Fruit fly (Drosophila melanogaster) whole organism, wandering third instar larva: Measurements from ENCODE around the gene Fas3.

Source experiments
- CrebA ChIP-seq: fragments of 200-800 bp; sonication (Bioruptor generic); optimal IDR thresholded peaks from 2 replicates; lab custom pipeline; 2016; ENCODE audit warnings: missing biosample characterization, mild to moderate bottlenecking, missing genetic modification characterization, borderline replicate concordance
- Dfd ChIP-seq: fragments of >200 bp; optimal IDR thresholded peaks from 2 replicates; lab custom pipeline; 2017; ENCODE audit warnings: missing biosample characterization, missing genetic modification characterization
- Dif ChIP-seq: fragments of 200-275, 200-300 bp; sonication (Bioruptor generic); optimal IDR thresholded peaks from 2 replicates; lab custom pipeline; 2018; ENCODE audit warnings: missing biosample characterization, missing genetic modification characterization; ENCODE audit not compliant: partially characterized antibody
- GATAd ChIP-seq: sonication (Bioruptor generic); optimal IDR thresholded peaks from 2 replicates; lab custom pipeline; 2016; ENCODE audit warnings: missing biosample characterization, missing genetic modification characterization
- HLH106 ChIP-seq: fragments of 200-800 bp; optimal IDR thresholded peaks from 3 replicates; lab custom pipeline; 2019; ENCODE audit warnings: missing biosample characterization, mild to moderate bottlenecking, missing genetic modification characterization, moderate library complexity
- Hnf4 ChIP-seq: fragments of 200-800 bp; sonication (Bioruptor generic); optimal IDR thresholded peaks from 2 replicates; lab custom pipeline; 2016; ENCODE audit warnings: missing biosample characterization, mild to moderate bottlenecking, missing genetic modification characterization
- Hr78 ChIP-seq: fragments of >200 bp; optimal IDR thresholded peaks from 2 replicates; lab custom pipeline; 2017; ENCODE audit warnings: missing biosample characterization, missing genetic modification characterization
- Hr83 ChIP-seq: fragments of 200-300 bp; sonication (Bioruptor generic); optimal IDR thresholded peaks from 2 replicates; lab custom pipeline; 2016; ENCODE audit warnings: missing biosample characterization, mild to moderate bottlenecking, missing genetic modification characterization, moderate library complexity; ENCODE audit not compliant: poor library complexity, severe bottlenecking
- Jra ChIP-seq: sonication (Bioruptor generic); optimal IDR thresholded peaks from 2 replicates; lab custom pipeline; 2016; ENCODE audit warnings: missing biosample characterization, missing genetic modification characterization
- Myc ChIP-seq: fragments of >200 bp; optimal IDR thresholded peaks from 2 replicates; lab custom pipeline; 2017
- N ChIP-seq: fragments of >200 bp; optimal IDR thresholded peaks from 2 replicates; lab custom pipeline; 2018; ENCODE audit warnings: missing biosample characterization, missing external identifiers, missing genetic modification characterization
- OdsH ChIP-seq: fragments of 200-800 bp; sonication (Bioruptor generic); optimal IDR thresholded peaks from 2 replicates; lab custom pipeline; 2016; ENCODE audit warnings: missing biosample characterization, mild to moderate bottlenecking, missing genetic modification characterization
- Rel ChIP-seq, 2 experiments: fragments of 200-800 bp; sonication (Bioruptor generic) in 1 of 2; optimal IDR thresholded peaks; 2 replicates in 1 of 2; 3 replicates in 1 of 2; lab custom pipeline; 2016 to 2019; ENCODE audit warnings: mild to moderate bottlenecking in 2 of 2, missing biosample characterization in 2 of 2, missing genetic modification characterization in 2 of 2, moderate library complexity in 1 of 2
- Sp1 ChIP-seq: fragments of 200-800 bp; sonication (Bioruptor generic); optimal IDR thresholded peaks from 3 replicates; lab custom pipeline; 2019; ENCODE audit warnings: missing biosample characterization, mild to moderate bottlenecking, missing genetic modification characterization, moderate library complexity
- br ChIP-seq: fragments of 200-800 bp; sonication (Bioruptor generic); optimal IDR thresholded peaks from 2 replicates; lab custom pipeline; 2016; ENCODE audit warnings: missing biosample characterization, missing genetic modification characterization
- brk ChIP-seq: fragments of 200-800 bp; sonication (Bioruptor generic); optimal IDR thresholded peaks from 2 replicates; lab custom pipeline; 2016; ENCODE audit warnings: missing biosample characterization, mild to moderate bottlenecking, missing genetic modification characterization
- dl ChIP-seq, 2 experiments: fragments of 175-275, 200-275 bp in 1 of 2; fragments of 200-275 bp in 1 of 2; sonication (Bioruptor generic); optimal IDR thresholded peaks; lab custom pipeline; 2018; ENCODE audit warnings: mild to moderate bottlenecking in 2 of 2, missing biosample characterization in 2 of 2, missing genetic modification characterization in 2 of 2, moderate library complexity in 2 of 2; ENCODE audit not compliant: partially characterized antibody in 2 of 2, insufficient read depth in 1 of 2
- dmrt93B ChIP-seq: fragments of 200-800 bp; sonication (Bioruptor generic); optimal IDR thresholded peaks from 2 replicates; lab custom pipeline; 2018; ENCODE audit warnings: missing biosample characterization, mild to moderate bottlenecking, missing genetic modification characterization
- ey ChIP-seq: fragments of 200-800 bp; sonication (Bioruptor generic); optimal IDR thresholded peaks from 2 replicates; lab custom pipeline; 2016; ENCODE audit warnings: missing biosample characterization, missing genetic modification characterization
- foxo ChIP-seq, 2 experiments: fragments of 200-800 bp; sonication (Bioruptor generic); optimal IDR thresholded peaks; 2 replicates in 1 of 2; 3 replicates in 1 of 2; lab custom pipeline; 2016 to 2017; ENCODE audit warnings: missing biosample characterization in 2 of 2, missing genetic modification characterization in 2 of 2
- fru ChIP-seq: fragments of 200-800 bp; sonication (Bioruptor generic); optimal IDR thresholded peaks from 3 replicates; lab custom pipeline; 2016; ENCODE audit warnings: missing biosample characterization, mild to moderate bottlenecking, missing genetic modification characterization
- h ChIP-seq: fragments of 200-800 bp; sonication (Bioruptor generic); optimal IDR thresholded peaks from 3 replicates; lab custom pipeline; 2016; ENCODE audit warnings: missing biosample characterization, mild to moderate bottlenecking, missing genetic modification characterization
- jim ChIP-seq: fragments of 175-275, 200-325 bp; sonication (Bioruptor generic); optimal IDR thresholded peaks from 2 replicates; lab custom pipeline; 2016; ENCODE audit warnings: missing biosample characterization, mild to moderate bottlenecking, missing genetic modification characterization
- lola ChIP-seq: fragments of >200 bp; optimal IDR thresholded peaks from 2 replicates; lab custom pipeline; 2017; ENCODE audit warnings: missing biosample characterization, missing genetic modification characterization
- pan ChIP-seq: fragments of >200 bp; optimal IDR thresholded peaks from 2 replicates; lab custom pipeline; 2017
- psq ChIP-seq: fragments of 200-800 bp; sonication (Bioruptor generic); optimal IDR thresholded peaks from 3 replicates; lab custom pipeline; 2017; ENCODE audit warnings: missing biosample characterization, mild to moderate bottlenecking, missing genetic modification characterization, moderate library complexity
- rgr ChIP-seq: fragments of 200-800 bp; sonication (Bioruptor generic); optimal IDR thresholded peaks from 3 replicates; lab custom pipeline; 2016; ENCODE audit warnings: missing biosample characterization, mild to moderate bottlenecking, missing genetic modification characterization
- sage ChIP-seq: fragments of 200-800 bp; sonication (Bioruptor generic); optimal IDR thresholded peaks from 2 replicates; lab custom pipeline; 2016; ENCODE audit warnings: missing biosample characterization, mild to moderate bottlenecking, missing genetic modification characterization
- sv ChIP-seq: fragments of 200-800 bp; sonication (Bioruptor generic); optimal IDR thresholded peaks from 3 replicates; lab custom pipeline; 2016; ENCODE audit warnings: missing biosample characterization, missing genetic modification characterization
- tai ChIP-seq: sonication (Bioruptor generic); optimal IDR thresholded peaks from 2 replicates; lab custom pipeline; 2016; ENCODE audit warnings: missing biosample characterization, missing genetic modification characterization
- usp ChIP-seq: fragments of >200 bp; optimal IDR thresholded peaks from 2 replicates; lab custom pipeline; 2017; ENCODE audit warnings: missing biosample characterization, missing genetic modification characterization
- woc ChIP-seq: sonication (Bioruptor generic); optimal IDR thresholded peaks from 2 replicates; lab custom pipeline; 2016; ENCODE audit warnings: missing biosample characterization, mild to moderate bottlenecking, missing genetic modification characterization

Fas3 gene

dm6 chr2L:18370817-18371216 is 50.9 kb downstream of the Fas3 start:
- no peak for TF ChIP-seq Hr83 (GFP tag; lab: Kevin White, UChicago)
- no peak for TF ChIP-seq N (GFP tag; lab: Kevin White, UChicago)
- TF ChIP-seq sage (GFP tag; lab: Kevin White, UChicago) = no peak
- TF ChIP-seq GATAd (GFP tag; lab: Kevin White, UChicago) = no peak
- TF ChIP-seq CrebA (GFP tag; lab: Kevin White, UChicago) = no peak
- TF ChIP-seq Myc = no peak
- TF ChIP-seq foxo (GFP tag; optimal IDR thresholded peaks at IDR 0.05; lab: Kevin White, UChicago) = no peak
- TF ChIP-seq lola = no peak
- TF ChIP-seq Hr78 (GFP tag; lab: Kevin White, UChicago) = no peak
- no peak for TF ChIP-seq Dfd (GFP tag; lab: Kevin White, UChicago)
- TF ChIP-seq brk = no peak
- TF ChIP-seq psq = no peak
- no peak for TF ChIP-seq fru
- no peak for TF ChIP-seq jim (GFP tag; lab: Kevin White, UChicago)
- no peak for TF ChIP-seq rgr

dm6 chr2L:18372079-18372478 is 52.2 kb downstream of the Fas3 start:
- peak; percentile 33 for TF ChIP-seq ey (GFP tag; lab: Kevin White, UChicago)
- TF ChIP-seq Dfd (GFP tag; lab: Kevin White, UChicago) = no peak
- peak; percentile 60 for TF ChIP-seq br (GFP tag; lab: Kevin White, UChicago)
- peak; percentile 17 for TF ChIP-seq HLH106 (tag; lab: Kevin White, UChicago)
- TF ChIP-seq rgr = peak; percentile 41
- TF ChIP-seq Sp1 (GFP tag; lab: Kevin White, UChicago) = peak; percentile 18
- TF ChIP-seq foxo (GFP tag; optimal IDR thresholded peaks at IDR 0.05; lab: Kevin White, UChicago) = peak in 1 of 2 experiments; percentile 37
- TF ChIP-seq brk = no peak
- TF ChIP-seq Hnf4 (GFP tag; lab: Kevin White, UChicago) = peak; percentile 17
- TF ChIP-seq OdsH = peak; percentile 22
- TF ChIP-seq Jra (GFP tag; lab: Kevin White, UChicago) = no peak
- TF ChIP-seq psq = peak; percentile 15
- peak; percentile 5 for TF ChIP-seq dmrt93B
- TF ChIP-seq fru = peak; percentile 30
- TF ChIP-seq tai (GFP tag; lab: Kevin White, UChicago) = no peak

dm6 chr2L:18377109-18377508 is 57.2 kb downstream of the Fas3 start:
- peak; percentile 45 for TF ChIP-seq h (GFP tag; lab: Kevin White, UChicago)
- TF ChIP-seq fru = peak; percentile 58
- TF ChIP-seq ey (GFP tag; lab: Kevin White, UChicago) = peak; percentile 49
- TF ChIP-seq sv (GFP tag; lab: Kevin White, UChicago) = no peak
- TF ChIP-seq foxo (GFP tag; optimal IDR thresholded peaks at IDR 0.05; lab: Kevin White, UChicago) = peak in 1 of 2 experiments; percentile 58
- TF ChIP-seq HLH106 (tag; lab: Kevin White, UChicago) = peak; percentile 56
- peak; percentile 48 for TF ChIP-seq psq
- TF ChIP-seq OdsH = peak; percentile 51
- peak; percentile 57 for TF ChIP-seq woc
- peak; percentile 22 for TF ChIP-seq dmrt93B
- TF ChIP-seq Sp1 (GFP tag; lab: Kevin White, UChicago) = peak; percentile 20
- TF ChIP-seq N (GFP tag; lab: Kevin White, UChicago) = no peak
- peak; percentile 46 for TF ChIP-seq rgr
- peak; percentile 38 for TF ChIP-seq br (GFP tag; lab: Kevin White, UChicago)
- TF ChIP-seq Dif (GFP tag; lab: Kevin White, UChicago) = no peak
- TF ChIP-seq Rel (GFP tag; optimal IDR thresholded peaks at IDR 0.05; lab: Kevin White, UChicago) = no peak
- TF ChIP-seq Rel (tag; optimal IDR thresholded peaks at IDR 0.05; lab: Kevin White, UChicago) = no peak

dm6 chr2L:18378291-18378690 is 58.4 kb downstream of the Fas3 start, which contains the start of gene CG34171:
Gene CG34171 (plus strand): TSS chr2L:18378591.
- TF ChIP-seq sv (GFP tag; lab: Kevin White, UChicago) (no peak), N (GFP tag; lab: Kevin White, UChicago) (no peak), rgr (no peak)

dm6 chr2L:18387749-18388148 is 67.8 kb downstream of the Fas3 start:
- TF ChIP-seq woc (no peak), Hr78 (GFP tag; lab: Kevin White, UChicago) (no peak), Dif (GFP tag; lab: Kevin White, UChicago) (no peak), sage (GFP tag; lab: Kevin White, UChicago) (no peak), usp (GFP tag; lab: Kevin White, UChicago) (no peak), dl (GFP tag; optimal IDR thresholded peaks at IDR 0.05; lab: Kevin White, UChicago; ENCODE audit: insufficient read depth in 1 of 2, partially characterized antibody in 2 of 2) (no peak), pan (no peak), Hnf4 (GFP tag; lab: Kevin White, UChicago) (no peak), foxo (GFP tag; optimal IDR thresholded peaks at IDR 0.05; lab: Kevin White, UChicago) (no peak), lola (no peak)
